Worm (Caenorhabditis elegans) whole organism, L3 larva: ENCODE data around the gene srh-216.

Source experiments
- R02D3.7 ChIP-seq: fragments of 150-350 bp; optimal IDR thresholded peaks from 2 replicates; lab custom pipeline; 2014; ENCODE audit warnings: missing biosample characterization, missing genetic modification characterization
- ceh-82 ChIP-seq: fragments of 150-350 bp; optimal IDR thresholded peaks from 2 replicates; lab custom pipeline; 2014; ENCODE audit warnings: missing biosample characterization, missing genetic modification characterization
- egl-5 ChIP-seq: fragments of 150-350 bp; optimal IDR thresholded peaks from 2 replicates; lab custom pipeline; 2017; ENCODE audit warnings: missing biosample characterization, missing genetic modification reagents, missing genetic modification characterization, inconsistent platforms
- nhr-28 ChIP-seq: fragments of 150-350 bp; optimal IDR thresholded peaks from 2 replicates; lab custom pipeline; 2014; ENCODE audit warnings: missing biosample characterization, missing genetic modification characterization
- sea-2 ChIP-seq: fragments of 150-350 bp; sonication (generic microtip); optimal IDR thresholded peaks from 4 replicates; lab custom pipeline; 2014; ENCODE audit warnings: missing biosample characterization, missing genetic modification reagents, missing genetic modification characterization
- snpc-4 ChIP-seq: fragments of 150-350 bp; optimal IDR thresholded peaks from 2 replicates; lab custom pipeline; 2014; ENCODE audit warnings: missing biosample characterization, missing genetic modification characterization
- tbx-2 ChIP-seq: sonication (generic microtip); optimal IDR thresholded peaks from 2 replicates; lab custom pipeline; 2016; ENCODE audit warnings: mild to moderate bottlenecking, missing genetic modification characterization, missing compliant biosample characterization
- zag-1 ChIP-seq: fragments of 150-350 bp; optimal IDR thresholded peaks from 2 replicates; lab custom pipeline; 2014; ENCODE audit warnings: missing biosample characterization, missing genetic modification characterization
- ztf-4 ChIP-seq: fragments of 150-350 bp; optimal IDR thresholded peaks from 2 replicates; lab custom pipeline; 2014; ENCODE audit warnings: missing biosample characterization, missing genetic modification characterization

ce11 chrV:16873642-16874041 is 46.3 kb upstream of the srh-216 start, which contains the start of gene srw-23:
- TF ChIP-seq ztf-4 (tag; lab: Kevin White, UChicago) (no peak), zag-1 (tag; lab: Kevin White, UChicago) (no peak), sea-2 (GFP tag; lab: Kevin White, UChicago) (no peak), nhr-28 (tag; lab: Kevin White, UChicago) (no peak), ceh-82 (no peak), snpc-4 (no peak), R02D3.7 (tag; lab: Kevin White, UChicago) (no peak), egl-5 (tag; lab: Kevin White, UChicago) (no peak), tbx-2 (tag; lab: Kevin White, UChicago) (no peak)
